Worm (Caenorhabditis elegans) whole organism, L2 larva: ENCODE measurements around the gene irld-22.

ENCODE experiments used
- ama-1 ChIP-seq: fragments of 150-350 bp; optimal IDR thresholded peaks from 2 replicates; lab custom pipeline; 2018; ENCODE audit warnings: inconsistent platforms
- blmp-1 ChIP-seq: sonication (generic microtip); optimal IDR thresholded peaks from 2 replicates; lab custom pipeline; 2017; ENCODE audit warnings: missing genetic modification characterization, mild to moderate bottlenecking, missing compliant biosample characterization, antibody characterized with exemption, moderate library complexity; ENCODE audit not compliant: insufficient read depth
- elt-3 ChIP-seq: sonication (generic microtip); optimal IDR thresholded peaks from 2 replicates; lab custom pipeline; 2017; ENCODE audit warnings: missing biosample characterization, missing genetic modification characterization
- gmeb-1 ChIP-seq: fragments of 150-350 bp; optimal IDR thresholded peaks from 2 replicates; lab custom pipeline; 2014; ENCODE audit warnings: missing biosample characterization, missing genetic modification characterization
- nhr-10 ChIP-seq: sonication (generic microtip); optimal IDR thresholded peaks from 2 replicates; lab custom pipeline; 2017; ENCODE audit warnings: missing biosample characterization, missing genetic modification characterization
- nhr-129 ChIP-seq: fragments of 150-350 bp; optimal IDR thresholded peaks from 2 replicates; lab custom pipeline; 2014; ENCODE audit warnings: missing biosample characterization, missing genetic modification characterization
- nhr-237 ChIP-seq: fragments of 150-350 bp; optimal IDR thresholded peaks from 2 replicates; lab custom pipeline; 2014; ENCODE audit warnings: missing biosample characterization, missing genetic modification characterization
- nhr-6 ChIP-seq: fragments of 150-350 bp; optimal IDR thresholded peaks from 2 replicates; lab custom pipeline; 2014; ENCODE audit warnings: missing biosample characterization, missing genetic modification characterization
- unc-39 ChIP-seq: fragments of 150-350 bp; optimal IDR thresholded peaks from 2 replicates; lab custom pipeline; 2014; ENCODE audit warnings: missing biosample characterization, missing genetic modification characterization
- unc-62 ChIP-seq: fragments of 150-350 bp; optimal IDR thresholded peaks from 2 replicates; lab custom pipeline; 2014; ENCODE audit warnings: missing biosample characterization, missing genetic modification reagents, missing genetic modification characterization

DNA sequence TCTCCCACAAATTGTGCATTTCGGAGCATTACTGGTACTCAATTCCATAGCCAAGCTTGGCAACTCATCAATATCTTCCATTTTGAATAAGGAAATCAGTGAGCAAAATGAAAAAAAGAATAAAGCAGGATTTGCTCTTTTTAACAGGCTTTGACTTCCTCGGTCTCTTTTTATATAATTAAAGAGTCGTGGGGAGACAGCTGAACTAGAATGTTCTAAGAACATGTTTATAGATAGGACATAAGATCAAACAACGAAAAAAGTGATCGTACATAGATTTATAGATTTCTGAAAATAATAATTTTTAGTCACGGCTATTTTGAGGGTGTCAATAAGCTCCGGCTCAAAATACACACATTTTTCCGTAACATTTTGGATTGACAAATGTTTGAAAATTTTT lies 39.9 kb downstream of the irld-22 start, which contains the start of gene nhr-189:
- TF ChIP-seq gmeb-1 (tag; lab: Kevin White, UChicago) (no peak), nhr-6 (tag; lab: Kevin White, UChicago) (no peak), unc-62 (GFP tag; lab: Kevin White, UChicago) (no peak), elt-3 (no peak), nhr-237 (tag; lab: Kevin White, UChicago) (no peak), unc-39 (no peak), ama-1 (lab: Kevin White, UChicago) (no peak), nhr-129 (tag; lab: Kevin White, UChicago) (no peak), nhr-10 (no peak), blmp-1 (no peak)
